Worm (Caenorhabditis elegans): ENCODE results near the gene zmp-1.

zmp-1 gene

ce11 chrIII:5938013-5938412 is 5.3 kb upstream of the zmp-1 start:
- no peak for TF ChIP-seq nfyb-1 (GFP tag; IDR thresholded peaks at IDR 0.05)
- TF ChIP-seq chd-7 (tag; optimal IDR thresholded peaks at IDR 0.05) = peak; percentile 29
- peak in 1 of 2 experiments; percentile 24 for TF ChIP-seq let-607 (tag; optimal IDR thresholded peaks at IDR 0.05)
- TF ChIP-seq lin-35 (GFP tag; optimal IDR thresholded peaks at IDR 0.05) = peak in 1 of 3 experiments; percentile 29
- no peak for TF ChIP-seq ztf-3 (GFP tag; optimal IDR thresholded peaks at IDR 0.05)
- no peak for TF ChIP-seq F10E7.11 (tag; optimal IDR thresholded peaks at IDR 0.05)
- TF ChIP-seq ceh-100 (GFP tag; IDR thresholded peaks at IDR 0.05) = no peak
- no peak for TF ChIP-seq unc-130 (GFP tag; optimal IDR thresholded peaks at IDR 0.05)
- no peak for TF ChIP-seq lin-26 (GFP tag; IDR thresholded peaks at IDR 0.05)
- no peak for TF ChIP-seq F33H1.4 (GFP tag; IDR thresholded peaks at IDR 0.05)
- TF ChIP-seq ceh-27 (GFP tag; optimal IDR thresholded peaks at IDR 0.05) = peak; percentile 17
- peak; percentile 57 for TF ChIP-seq K12H6.12 (tag; optimal IDR thresholded peaks at IDR 0.05)
- no peak for TF ChIP-seq Y53G8AR.9 (GFP tag; conservative IDR thresholded peaks at IDR 0.05)
- TF ChIP-seq lin-40 (tag; optimal IDR thresholded peaks at IDR 0.05) = peak; percentile 61
- no peak for TF ChIP-seq ceh-91 (GFP tag; IDR thresholded peaks at IDR 0.05)
- peak; percentile 2 for TF ChIP-seq madf-10 (tag; optimal IDR thresholded peaks at IDR 0.05)
- 0 out of 2 replicates have a peak, but pooled peaks have one; percentile 16 for TF ChIP-seq ekl-4 (GFP tag; IDR thresholded peaks at IDR 0.05)
- no peak for TF ChIP-seq C17E4.6 (GFP tag; IDR thresholded peaks at IDR 0.05)
- TF ChIP-seq repo-1 (tag; optimal IDR thresholded peaks at IDR 0.05) = no peak
- peak; percentile 46; the same call in 1 of the 2 replicates for TF ChIP-seq C06A6.2 (GFP tag; conservative IDR thresholded peaks at IDR 0.05)
- no peak for TF ChIP-seq pbrm-1 (GFP tag; IDR thresholded peaks at IDR 0.05)
- no peak for TF ChIP-seq dpff-1 (tag; optimal IDR thresholded peaks at IDR 0.05)
- TF ChIP-seq egl-18 (GFP tag; IDR thresholded peaks at IDR 0.05) = no peak
- peak; percentile 36 for TF ChIP-seq die-1 (tag; optimal IDR thresholded peaks at IDR 0.05)
- no peak for TF ChIP-seq ztf-6 (GFP tag; IDR thresholded peaks at IDR 0.05)
- no peak for TF ChIP-seq nhr-90 (tag; optimal IDR thresholded peaks at IDR 0.05)
- TF ChIP-seq F52B5.7 (tag; optimal IDR thresholded peaks at IDR 0.05) = no peak
- no peak for TF ChIP-seq ztf-18 (tag; optimal IDR thresholded peaks at IDR 0.05)
- TF ChIP-seq sptf-2 (GFP tag; optimal IDR thresholded peaks at IDR 0.05) = no peak
- no peak for TF ChIP-seq Y53F4B.3 (GFP tag; IDR thresholded peaks at IDR 0.05)
- TF ChIP-seq ceh-40 (GFP tag; IDR thresholded peaks at IDR 0.05) = no peak
- no peak for TF ChIP-seq ets-4 (GFP tag; optimal IDR thresholded peaks at IDR 0.05)
- TF ChIP-seq ceh-58 (GFP tag; IDR thresholded peaks at IDR 0.05) = no peak
- TF ChIP-seq snpc-1.1 (tag; optimal IDR thresholded peaks at IDR 0.05; ENCODE audit: insufficient read depth) = no peak
- TF ChIP-seq lag-1 (GFP tag; IDR thresholded peaks at IDR 0.05) = no peak
- no peak for TF ChIP-seq F57C9.4 (tag; optimal IDR thresholded peaks at IDR 0.05)
- TF ChIP-seq sdz-38 (tag; optimal IDR thresholded peaks at IDR 0.05) = no peak
- no peak for TF ChIP-seq nhr-120 (GFP tag; IDR thresholded peaks at IDR 0.05)
- no peak for TF ChIP-seq F23B12.7 (tag; optimal IDR thresholded peaks at IDR 0.05; ENCODE audit: insufficient read depth)
- 0 out of 2 replicates have a peak, but pooled peaks have one; percentile 24 for TF ChIP-seq Y95B8A.8 (GFP tag; IDR thresholded peaks at IDR 0.05)
- no peak for TF ChIP-seq lsy-27 (tag; optimal IDR thresholded peaks at IDR 0.05; ENCODE audit: borderline replicate concordance, insufficient read depth)
- TF ChIP-seq snpc-3.4 (tag; optimal IDR thresholded peaks at IDR 0.05) = no peak
- TF ChIP-seq K11D2.4 (GFP tag; IDR thresholded peaks at IDR 0.05) = 0 out of 2 replicates have a peak, but pooled peaks have one; percentile 13
- no peak for TF ChIP-seq F55B11.4 (tag; optimal IDR thresholded peaks at IDR 0.05; ENCODE audit: borderline replicate concordance, insufficient read depth)
- no peak for TF ChIP-seq unc-62 (GFP tag; optimal IDR thresholded peaks at IDR 0.05)
- TF ChIP-seq athp-1 (tag; optimal IDR thresholded peaks at IDR 0.05) = no peak
- TF ChIP-seq nhr-80 (tag; optimal IDR thresholded peaks at IDR 0.05) = peak; percentile 66
- no peak for TF ChIP-seq bed-2 (GFP tag; IDR thresholded peaks at IDR 0.05)
- no peak for TF ChIP-seq aptf-2 (GFP tag; conservative IDR thresholded peaks at IDR 0.05)

Measured in whole organism, young adult.